Fruit fly (Drosophila melanogaster) whole organism, pupa: ENCODE data around the gene CG43993.

Experiments used
- CG10348 ChIP-seq: fragments of 200-800 bp; sonication (Bioruptor generic); IDR thresholded peaks from 2 replicates; pipeline ENCODE4 v1.3.6; 2022; ENCODE audit warnings: missing biosample characterization, missing genetic modification characterization
- CG12605 ChIP-seq: fragments of 200-800 bp; sonication (Bioruptor generic); IDR thresholded peaks from 2 replicates; pipeline ENCODE4 v1.3.6; 2022; ENCODE audit warnings: missing biosample characterization, missing genetic modification characterization
- CG13204 ChIP-seq: fragments of 200-800 bp; sonication (Bioruptor generic); optimal IDR thresholded peaks from 2 replicates; lab custom pipeline; 2018; ENCODE audit warnings: missing biosample characterization, mild to moderate bottlenecking, missing genetic modification characterization, moderate library complexity
- CG14655 ChIP-seq: fragments of 200-800 bp; sonication (Bioruptor generic); optimal IDR thresholded peaks from 3 replicates; lab custom pipeline; 2017; ENCODE audit warnings: mild to moderate bottlenecking, missing biosample characterization, missing genetic modification reagents, missing genetic modification characterization
- CG15710 ChIP-seq: fragments of 200-800 bp; sonication (Bioruptor generic); optimal IDR thresholded peaks from 2 replicates; lab custom pipeline; 2018; ENCODE audit warnings: missing biosample characterization, mild to moderate bottlenecking, missing genetic modification characterization, moderate library complexity
- CG17806 ChIP-seq: fragments of 200-800 bp; sonication (Bioruptor generic); optimal IDR thresholded peaks from 2 replicates; lab custom pipeline; 2018; ENCODE audit warnings: missing biosample characterization, mild to moderate bottlenecking, missing genetic modification characterization, moderate library complexity
- CG32121 ChIP-seq: fragments of 200-800 bp; sonication (Bioruptor generic); IDR thresholded peaks from 2 replicates; pipeline ENCODE4 v1.3.6; 2022; ENCODE audit warnings: missing biosample characterization, missing genetic modification characterization
- CG34367 ChIP-seq: fragments of 200-800 bp; sonication (Bioruptor generic); optimal IDR thresholded peaks from 2 replicates; lab custom pipeline; 2018; ENCODE audit warnings: missing biosample characterization, mild to moderate bottlenecking, missing genetic modification characterization
- CG4496 ChIP-seq: fragments of 200-800 bp; sonication (Bioruptor generic); IDR thresholded peaks from 3 replicates; pipeline ENCODE4 v1.3.6; 2022; ENCODE audit warnings: missing biosample characterization, missing genetic modification characterization
- CG8159 ChIP-seq: fragments of 200-800 bp; sonication (Bioruptor generic); optimal IDR thresholded peaks from 3 replicates; lab custom pipeline; 2018; ENCODE audit warnings: missing biosample characterization, mild to moderate bottlenecking, missing genetic modification characterization, moderate library complexity
- CG8301 ChIP-seq: fragments of 200-800 bp; sonication (Bioruptor generic); optimal IDR thresholded peaks from 2 replicates; lab custom pipeline; 2018; ENCODE audit warnings: missing biosample characterization, mild to moderate bottlenecking, missing genetic modification characterization
- CG9948 ChIP-seq: fragments of 200-800 bp; sonication (Bioruptor generic); optimal IDR thresholded peaks from 2 replicates; lab custom pipeline; 2018; ENCODE audit warnings: missing biosample characterization, mild to moderate bottlenecking, missing genetic modification characterization, moderate library complexity
- D1 ChIP-seq: fragments of 200-800 bp; sonication (Bioruptor generic); optimal IDR thresholded peaks from 2 replicates; lab custom pipeline; 2018; ENCODE audit warnings: missing biosample characterization, mild to moderate bottlenecking, missing genetic modification characterization, moderate library complexity
- EcR ChIP-seq: fragments of 200-800 bp; sonication (Bioruptor generic); optimal IDR thresholded peaks from 3 replicates; lab custom pipeline; 2019; ENCODE audit warnings: missing biosample characterization, missing genetic modification characterization, mild to moderate bottlenecking, moderate library complexity, missing genetic modification reagents
- Ets98B ChIP-seq: fragments of 200-800 bp; sonication (Bioruptor generic); IDR thresholded peaks from 2 replicates; pipeline ENCODE4 v1.3.6; 2022; ENCODE audit warnings: missing biosample characterization, missing genetic modification characterization
- Pif1A ChIP-seq: fragments of 200-800 bp; sonication (Bioruptor generic); optimal IDR thresholded peaks from 3 replicates; lab custom pipeline; 2016; ENCODE audit warnings: missing biosample characterization, missing genetic modification characterization
- Pif1B ChIP-seq: fragments of 200-800 bp; sonication (Bioruptor generic); optimal IDR thresholded peaks from 3 replicates; lab custom pipeline; 2016; ENCODE audit warnings: missing biosample characterization, missing genetic modification characterization
- Snoo ChIP-seq: fragments of 200-800 bp; sonication (Bioruptor generic); optimal IDR thresholded peaks from 3 replicates; lab custom pipeline; 2017; ENCODE audit warnings: missing biosample characterization, mild to moderate bottlenecking, missing genetic modification characterization, inconsistent platforms
- fd96Ca ChIP-seq: fragments of 200-800 bp; sonication (Bioruptor generic); IDR thresholded peaks from 3 replicates; pipeline ENCODE4 v1.3.6; 2022; ENCODE audit warnings: missing biosample characterization, missing genetic modification characterization
- gl ChIP-seq: fragments of 200-800 bp; sonication (Bioruptor generic); optimal IDR thresholded peaks from 2 replicates; lab custom pipeline; 2018; ENCODE audit warnings: missing biosample characterization, mild to moderate bottlenecking, missing genetic modification characterization
- rn ChIP-seq: fragments of 200-800 bp; sonication (Bioruptor generic); IDR thresholded peaks from 2 replicates; pipeline ENCODE4 v1.3.6; 2022; ENCODE audit warnings: missing biosample characterization, missing genetic modification characterization

The CG43993 gene

dm6 chr3L:12003457-12003856, 28.9 kb upstream of the CG43993 start:
- peak; percentile 51 for TF ChIP-seq EcR (GFP tag; lab: Kevin White, UChicago)
- TF ChIP-seq gl (tag; lab: Kevin White, UChicago) = no peak
- no peak for TF ChIP-seq CG13204 (GFP tag; lab: Kevin White, UChicago)
- TF ChIP-seq Snoo (tag; lab: Kevin White, UChicago) = no peak
- TF ChIP-seq D1 (tag; lab: Kevin White, UChicago) = no peak

dm6 chr3L:12004136-12004535, 28.2 kb upstream of the CG43993 start:
- no peak for TF ChIP-seq CG8159 (tag; lab: Kevin White, UChicago)
- TF ChIP-seq CG4496 (GFP tag; lab: Robert Waterston, UW) = no peak
- no peak for TF ChIP-seq EcR (GFP tag; lab: Kevin White, UChicago)
- TF ChIP-seq rn (GFP tag; lab: Robert Waterston, UW) = no peak
- TF ChIP-seq CG17806 (tag; lab: Kevin White, UChicago) = no peak
- no peak for TF ChIP-seq CG34367 (tag; lab: Kevin White, UChicago)
- no peak for TF ChIP-seq Ets98B (GFP tag; lab: Robert Waterston, UW)
- no peak for TF ChIP-seq Pif1B (GFP tag; lab: Kevin White, UChicago)
- no peak for TF ChIP-seq Snoo (tag; lab: Kevin White, UChicago)
- TF ChIP-seq D1 (tag; lab: Kevin White, UChicago) = no peak
- no peak for TF ChIP-seq fd96Ca (GFP tag; lab: Robert Waterston, UW)
- TF ChIP-seq Pif1A (GFP tag; lab: Kevin White, UChicago) = no peak
- TF ChIP-seq gl (tag; lab: Kevin White, UChicago) = no peak
- TF ChIP-seq, all 21 proteins: peak for 0

- peak; percentile 59 for TF ChIP-seq D1 (tag; lab: Kevin White, UChicago)
- TF ChIP-seq CG4496 (GFP tag; lab: Robert Waterston, UW) = no peak
Measured at dm6 chr3L:12007945-12008344, 24.4 kb upstream of the CG43993 start.

dm6 chr3L:12013698-12014097, 18.7 kb upstream of the CG43993 start:
- TF ChIP-seq CG15710 (peak; percentile 41), gl (tag; lab: Kevin White, UChicago) (no peak), Ets98B (GFP tag; lab: Robert Waterston, UW) (0 out of 2 replicates have a peak, but pooled peaks have one; percentile 30), CG14655 (no peak), CG17806 (tag; lab: Kevin White, UChicago) (peak; percentile 54), CG13204 (GFP tag; lab: Kevin White, UChicago) (no peak), CG12605 (GFP tag; lab: Robert Waterston, UW) (no peak), CG8301 (tag; lab: Kevin White, UChicago) (peak; percentile 26), EcR (GFP tag; lab: Kevin White, UChicago) (no peak), Pif1B (GFP tag; lab: Kevin White, UChicago) (peak; percentile 3), Snoo (tag; lab: Kevin White, UChicago) (no peak), CG8159 (tag; lab: Kevin White, UChicago) (peak; percentile 54), CG32121 (GFP tag; lab: Robert Waterston, UW) (no peak), CG9948 (tag; lab: Kevin White, UChicago) (peak; percentile 38), rn (GFP tag; lab: Robert Waterston, UW) (no peak), CG4496 (GFP tag; lab: Robert Waterston, UW) (peak; percentile 41), Pif1A (GFP tag; lab: Kevin White, UChicago) (peak; percentile 33), CG10348 (no peak), CG34367 (tag; lab: Kevin White, UChicago) (peak; percentile 6), fd96Ca (GFP tag; lab: Robert Waterston, UW) (peak; percentile 16; the same call in 1 of the 3 replicates), D1 (tag; lab: Kevin White, UChicago) (peak; percentile 5)

- TF ChIP-seq gl (tag; lab: Kevin White, UChicago) = peak; percentile 59
- TF ChIP-seq CG17806 (tag; lab: Kevin White, UChicago) = no peak
- TF ChIP-seq CG8159 (tag; lab: Kevin White, UChicago) = no peak
- TF ChIP-seq EcR (GFP tag; lab: Kevin White, UChicago) = peak; percentile 1
- no peak for TF ChIP-seq CG13204 (GFP tag; lab: Kevin White, UChicago)
- TF ChIP-seq Ets98B (GFP tag; lab: Robert Waterston, UW) = no peak
- peak; percentile 5 for TF ChIP-seq Snoo (tag; lab: Kevin White, UChicago)
- TF ChIP-seq, all 21 proteins: peak for 3
Measured at dm6 chr3L:12014272-12014671, 18.1 kb upstream of the CG43993 start.

dm6 chr3L:12016186-12016585, 16.2 kb upstream of the CG43993 start:
- TF ChIP-seq Ets98B (GFP tag; lab: Robert Waterston, UW) (peak; percentile 72), CG32121 (GFP tag; lab: Robert Waterston, UW) (peak; percentile 63; the same call in 1 of the 2 replicates), Snoo (tag; lab: Kevin White, UChicago) (peak; percentile 71), CG4496 (GFP tag; lab: Robert Waterston, UW) (peak; percentile 78), Pif1B (GFP tag; lab: Kevin White, UChicago) (peak; percentile 3), CG14655 (peak; percentile 34), rn (GFP tag; lab: Robert Waterston, UW) (peak; percentile 46; the same call in 1 of the 2 replicates), EcR (GFP tag; lab: Kevin White, UChicago) (no peak), fd96Ca (GFP tag; lab: Robert Waterston, UW) (0 out of 3 replicates have a peak, but pooled peaks have one; percentile 25), Pif1A (GFP tag; lab: Kevin White, UChicago) (peak; percentile 16), CG8159 (tag; lab: Kevin White, UChicago) (peak; percentile 20), CG13204 (GFP tag; lab: Kevin White, UChicago) (no peak), CG17806 (tag; lab: Kevin White, UChicago) (peak; percentile 21), CG10348 (no peak), CG15710 (no peak)
